Worm (Caenorhabditis elegans) whole organism, early embryonic: ENCODE results near the gene nspb-10.

ENCODE experiments used
- B0310.2 ChIP-seq: sonication (generic microtip); optimal IDR thresholded peaks from 2 replicates; lab custom pipeline; 2016; ENCODE audit warnings: mild to moderate bottlenecking, missing genetic modification characterization, missing compliant biosample characterization
- ama-1 ChIP-seq: fragments of 150-350 bp; optimal IDR thresholded peaks from 2 replicates; lab custom pipeline; 2014
- hmbx-1 ChIP-seq: sonication (generic microtip); optimal IDR thresholded peaks from 2 replicates; lab custom pipeline; 2016; ENCODE audit warnings: mild to moderate bottlenecking, missing genetic modification characterization, missing compliant biosample characterization
- pes-1 ChIP-seq: fragments of 200-800 bp; sonication (Bioruptor generic); IDR thresholded peaks from 2 replicates; pipeline ENCODE4 v1.3.6; 2022; ENCODE audit warnings: missing genetic modification reagents, missing genetic modification characterization, missing compliant biosample characterization
- scrt-1 ChIP-seq: fragments of 200-800 bp; sonication (Bioruptor generic); IDR thresholded peaks from 2 replicates; pipeline ENCODE4 v1.3.6; 2022; ENCODE audit warnings: missing genetic modification characterization, missing compliant biosample characterization

DNA sequence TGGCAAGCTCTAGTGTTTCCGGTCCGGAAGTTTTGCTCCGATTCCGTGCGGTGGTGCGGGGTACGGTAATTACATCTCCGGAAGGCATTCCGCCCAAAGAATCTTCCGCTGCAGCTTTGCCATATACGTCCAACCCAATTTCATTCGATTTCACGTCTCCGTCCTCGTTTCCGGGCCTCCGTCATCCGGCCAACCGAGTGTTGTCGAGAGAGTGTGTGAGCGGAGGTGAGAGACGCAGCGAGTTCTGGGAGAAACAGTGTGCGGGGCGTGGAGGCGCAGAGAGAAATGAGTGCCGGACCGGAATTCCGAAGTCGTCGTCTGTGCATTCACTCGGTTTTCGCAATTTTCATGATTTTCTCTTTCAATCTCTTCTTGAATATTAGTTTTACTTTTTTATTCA, 18.7 kb downstream of the nspb-10 start:
- no peak for TF ChIP-seq B0310.2 (tag; lab: Kevin White, UChicago)
- TF ChIP-seq ama-1 (lab: Kevin White, UChicago) = no peak
- no peak for TF ChIP-seq pes-1 (GFP tag; lab: Robert Waterston, UW)
- no peak for TF ChIP-seq scrt-1
- TF ChIP-seq hmbx-1 (tag; lab: Kevin White, UChicago) = no peak
